Worm (Caenorhabditis elegans) whole organism, L2 larva: ENCODE measurements around the gene F09C6.16.

ENCODE experiments used
- Y55F3AM.14 ChIP-seq: fragments of 200-800 bp; sonication (Bioruptor generic); optimal IDR thresholded peaks from 2 replicates; lab custom pipeline; 2018; ENCODE audit warnings: mild to moderate bottlenecking, missing genetic modification characterization, missing compliant biosample characterization
- aly-2 ChIP-seq: fragments of 150-350 bp; optimal IDR thresholded peaks from 2 replicates; lab custom pipeline; 2014; ENCODE audit warnings: missing biosample characterization, missing genetic modification characterization
- elt-1 ChIP-seq: fragments of 150-350 bp; optimal IDR thresholded peaks from 2 replicates; lab custom pipeline; 2014; ENCODE audit warnings: missing biosample characterization, missing genetic modification characterization
- nhr-12 ChIP-seq: fragments of 150-350 bp; optimal IDR thresholded peaks from 2 replicates; lab custom pipeline; 2014; ENCODE audit warnings: missing biosample characterization, missing genetic modification characterization
- nhr-237 ChIP-seq: fragments of 150-350 bp; optimal IDR thresholded peaks from 2 replicates; lab custom pipeline; 2014; ENCODE audit warnings: missing biosample characterization, missing genetic modification characterization
- unc-39 ChIP-seq: fragments of 150-350 bp; optimal IDR thresholded peaks from 2 replicates; lab custom pipeline; 2014; ENCODE audit warnings: missing biosample characterization, missing genetic modification characterization
- zag-1 ChIP-seq: fragments of 150-350 bp; optimal IDR thresholded peaks from 2 replicates; lab custom pipeline; 2014; ENCODE audit warnings: missing biosample characterization, missing genetic modification characterization

ce11 chrV:16910864-16911263, 1.1 kb upstream of the F09C6.16 start:
- TF ChIP-seq unc-39 (tag; lab: Kevin White, UChicago) (no peak), zag-1 (no peak), nhr-237 (tag; lab: Kevin White, UChicago) (no peak), Y55F3AM.14 (no peak), nhr-12 (tag; lab: Kevin White, UChicago) (no peak), elt-1 (tag; lab: Kevin White, UChicago) (no peak), aly-2 (tag; lab: Kevin White, UChicago) (no peak)
